Fruit fly (Drosophila melanogaster) whole organism, wandering third instar larva: ENCODE measurements around the gene PCID2.

ENCODE experiments used
- Abd-B ChIP-seq: fragments of >200 bp; optimal IDR thresholded peaks from 2 replicates; lab custom pipeline; 2017; ENCODE audit warnings: missing biosample characterization, missing genetic modification characterization
- Dfd ChIP-seq: fragments of >200 bp; optimal IDR thresholded peaks from 2 replicates; lab custom pipeline; 2017; ENCODE audit warnings: missing biosample characterization, missing genetic modification characterization
- Myc ChIP-seq: fragments of >200 bp; optimal IDR thresholded peaks from 2 replicates; lab custom pipeline; 2017
- OdsH ChIP-seq: fragments of 200-800 bp; sonication (Bioruptor generic); optimal IDR thresholded peaks from 2 replicates; lab custom pipeline; 2016; ENCODE audit warnings: missing biosample characterization, mild to moderate bottlenecking, missing genetic modification characterization
- Vsx2 ChIP-seq: fragments of 200-300, 225-300 bp; sonication (Bioruptor generic); optimal IDR thresholded peaks from 2 replicates; lab custom pipeline; 2018; ENCODE audit warnings: missing biosample characterization, missing genetic modification characterization; ENCODE audit not compliant: partially characterized antibody
- br ChIP-seq: fragments of 200-800 bp; sonication (Bioruptor generic); optimal IDR thresholded peaks from 2 replicates; lab custom pipeline; 2016; ENCODE audit warnings: missing biosample characterization, missing genetic modification characterization
- foxo ChIP-seq, 2 experiments: fragments of 200-800 bp; sonication (Bioruptor generic); optimal IDR thresholded peaks; 2 replicates in 1 of 2; 3 replicates in 1 of 2; lab custom pipeline; 2016 to 2017; ENCODE audit warnings: missing biosample characterization in 2 of 2, missing genetic modification characterization in 2 of 2
- fru ChIP-seq: fragments of 200-800 bp; sonication (Bioruptor generic); optimal IDR thresholded peaks from 3 replicates; lab custom pipeline; 2016; ENCODE audit warnings: missing biosample characterization, mild to moderate bottlenecking, missing genetic modification characterization
- lola ChIP-seq: fragments of >200 bp; optimal IDR thresholded peaks from 2 replicates; lab custom pipeline; 2017; ENCODE audit warnings: missing biosample characterization, missing genetic modification characterization
- psq ChIP-seq: fragments of 200-800 bp; sonication (Bioruptor generic); optimal IDR thresholded peaks from 3 replicates; lab custom pipeline; 2017; ENCODE audit warnings: missing biosample characterization, mild to moderate bottlenecking, missing genetic modification characterization, moderate library complexity
- woc ChIP-seq: sonication (Bioruptor generic); optimal IDR thresholded peaks from 2 replicates; lab custom pipeline; 2016; ENCODE audit warnings: missing biosample characterization, mild to moderate bottlenecking, missing genetic modification characterization

dm6 chr3L:11609835-11610234 is 16.4 kb upstream of the PCID2 start, which contains the start of gene CG42832:
- no peak for TF ChIP-seq foxo (GFP tag; optimal IDR thresholded peaks at IDR 0.05; lab: Kevin White, UChicago)
- TF ChIP-seq psq (GFP tag; lab: Kevin White, UChicago) = no peak
- no peak for TF ChIP-seq Dfd (GFP tag; lab: Kevin White, UChicago)
- TF ChIP-seq Abd-B (GFP tag; lab: Kevin White, UChicago) = no peak
- no peak for TF ChIP-seq fru
- TF ChIP-seq br (GFP tag; lab: Kevin White, UChicago) = no peak
- no peak for TF ChIP-seq Myc (lab: Kevin White, UChicago)
- no peak for TF ChIP-seq Vsx2 (GFP tag; lab: Kevin White, UChicago)
- no peak for TF ChIP-seq woc (GFP tag; lab: Kevin White, UChicago)
- TF ChIP-seq lola = no peak
- no peak for TF ChIP-seq OdsH (GFP tag; lab: Kevin White, UChicago)
